Fruit fly (Drosophila melanogaster): ENCODE data around the gene IFT57.

Gene IFT57

DNA sequence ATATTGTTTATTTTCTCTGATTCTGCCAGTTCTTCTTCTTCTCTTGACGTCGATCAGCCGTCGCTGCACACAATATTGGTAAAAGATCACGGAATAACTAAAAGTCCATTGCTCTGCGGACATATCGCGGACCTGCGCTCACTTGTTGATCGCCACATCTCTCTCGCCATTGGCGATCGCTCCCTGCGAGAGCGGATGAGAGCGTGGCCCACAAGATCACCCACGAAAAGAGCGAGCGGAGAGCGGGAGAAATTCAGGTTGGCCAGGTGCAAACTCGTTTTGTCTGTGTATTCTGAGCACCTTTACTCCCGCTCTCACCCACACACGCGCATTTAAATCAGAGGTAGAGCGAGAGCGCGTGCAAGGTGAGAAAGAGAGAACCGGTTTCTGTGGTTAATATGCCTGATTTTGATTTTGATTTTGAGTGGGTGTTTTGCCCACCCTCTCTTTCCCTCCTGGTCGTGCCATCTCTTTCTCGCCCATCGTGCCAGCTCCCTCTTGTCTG lies 50.1 kb downstream of the IFT57 start, which contains the start of gene sob (continued):
- TF ChIP-seq nerfin-2 (GFP tag; IDR thresholded peaks at IDR 0.05; ENCODE audit: partially characterized antibody) (no peak), Scr (GFP tag; IDR thresholded peaks at IDR 0.05; ENCODE audit: partially characterized antibody) (peak; percentile 55), lilli (GFP tag; optimal IDR thresholded peaks at IDR 0.05) (no peak), CG6254 (GFP tag; optimal IDR thresholded peaks at IDR 0.05) (no peak), CG17829 (tag; optimal IDR thresholded peaks at IDR 0.05) (peak; percentile 3), Hr3 (GFP tag; optimal IDR thresholded peaks at IDR 0.05) (no peak), crol (GFP tag; IDR thresholded peaks at IDR 0.05) (peak; percentile 61), CG10431 (GFP tag; optimal IDR thresholded peaks at IDR 0.05) (no peak), pros (GFP tag; optimal IDR thresholded peaks at IDR 0.05) (no peak), CG10366 (GFP tag; IDR thresholded peaks at IDR 0.05) (no peak), sna (GFP tag; IDR thresholded peaks at IDR 0.05; ENCODE audit: partially characterized antibody) (peak; percentile 64), pfk (GFP tag; optimal IDR thresholded peaks at IDR 0.05) (no peak), CG15011 (GFP tag; optimal IDR thresholded peaks at IDR 0.05) (no peak), CG11696 (GFP tag; IDR thresholded peaks at IDR 0.05) (0 out of 2 replicates have a peak, but pooled peaks have one; percentile 21), Hmr (GFP tag; optimal IDR thresholded peaks at IDR 0.05) (peak; percentile 8), gro (GFP tag; optimal IDR thresholded peaks at IDR 0.05) (no peak), BtbVII (GFP tag; optimal IDR thresholded peaks at IDR 0.05) (peak; percentile 35), Sry-δ (GFP tag; optimal IDR thresholded peaks at IDR 0.05) (no peak), MTF-1 (GFP tag; optimal IDR thresholded peaks at IDR 0.05; ENCODE audit: borderline replicate concordance) (no peak), bbx (GFP tag; IDR thresholded peaks at IDR 0.05; ENCODE audit: partially characterized antibody) (peak; percentile 49; the same call in 1 of the 2 replicates), CHES-1-like (GFP tag; optimal IDR thresholded peaks at IDR 0.05) (no peak), CG1792 (GFP tag; optimal IDR thresholded peaks at IDR 0.05) (no peak), schlank (tag; optimal IDR thresholded peaks at IDR 0.05) (no peak), B-H2 (GFP tag; optimal IDR thresholded peaks at IDR 0.05) (no peak), mld (GFP tag; IDR thresholded peaks at IDR 0.05; ENCODE audit: partially characterized antibody) (no peak), ssp (GFP tag; IDR thresholded peaks at IDR 0.05) (no peak), bigmax (GFP tag; optimal IDR thresholded peaks at IDR 0.05) (no peak), ERR (GFP tag; optimal IDR thresholded peaks at IDR 0.05) (no peak), CG1647 (GFP tag; optimal IDR thresholded peaks at IDR 0.05) (no peak), Jarid2 (GFP tag; optimal IDR thresholded peaks at IDR 0.05) (peak; percentile 86), abd-A (tag; optimal IDR thresholded peaks at IDR 0.05) (no peak), run (tag; optimal IDR thresholded peaks at IDR 0.05) (no peak), dmrt99B (tag; optimal IDR thresholded peaks at IDR 0.05) (no peak), ranshi (GFP tag; IDR thresholded peaks at IDR 0.05) (0 out of 2 replicates have a peak, but pooled peaks have one; percentile 3), Drgx (GFP tag; IDR thresholded peaks at IDR 0.05) (peak; percentile 45; the same call in 1 of the 2 replicates), CG10321 (GFP tag; IDR thresholded peaks at IDR 0.05) (peak; percentile 91), CG9437 (GFP tag; optimal IDR thresholded peaks at IDR 0.05) (peak; percentile 4), D19B (GFP tag; optimal IDR thresholded peaks at IDR 0.05) (no peak), Hand (GFP tag; optimal IDR thresholded peaks at IDR 0.05) (no peak), psq (GFP tag; optimal IDR thresholded peaks at IDR 0.05) (no peak), tin (GFP tag; optimal IDR thresholded peaks at IDR 0.05) (no peak), CG2129 (GFP tag; IDR thresholded peaks at IDR 0.05; ENCODE audit: partially characterized antibody) (peak; percentile 40; the same call in 1 of the 2 replicates), dan (GFP tag; IDR thresholded peaks at IDR 0.05) (no peak), Adf1 (GFP tag; IDR thresholded peaks at IDR 0.05) (0 out of 2 replicates have a peak, but pooled peaks have one; percentile 14), Bteb2 (GFP tag; optimal IDR thresholded peaks at IDR 0.05) (no peak), oc (tag; optimal IDR thresholded peaks at IDR 0.05) (no peak), CG6683 (GFP tag; optimal IDR thresholded peaks at IDR 0.05) (no peak), Dek (tag; optimal IDR thresholded peaks at IDR 0.05) (no peak), ap (GFP tag; IDR thresholded peaks at IDR 0.05) (no peak), exex (tag; optimal IDR thresholded peaks at IDR 0.05) (no peak)
